Worm (Caenorhabditis elegans) whole organism, mixed stage, embryonic: ENCODE results near the gene srz-31.

Experiments
- M03D4.4 ChIP-seq: sonication (generic microtip); optimal IDR thresholded peaks from 2 replicates; lab custom pipeline; 2017; ENCODE audit warnings: mild to moderate bottlenecking, missing genetic modification characterization, missing compliant biosample characterization
- bed-3 ChIP-seq: fragments of 200-800 bp; sonication (Bioruptor generic); optimal IDR thresholded peaks from 3 replicates; lab custom pipeline; 2018; ENCODE audit warnings: mild to moderate bottlenecking, missing genetic modification characterization, moderate library complexity, missing compliant biosample characterization
- ceh-39 ChIP-seq: fragments of 150-350 bp; optimal IDR thresholded peaks from 2 replicates; lab custom pipeline; 2014; ENCODE audit warnings: missing biosample characterization, missing genetic modification characterization
- ceh-83 ChIP-seq: fragments of 200-800 bp; sonication (Bioruptor generic); optimal IDR thresholded peaks from 2 replicates; lab custom pipeline; 2018; ENCODE audit warnings: mild to moderate bottlenecking, missing genetic modification characterization, missing compliant biosample characterization
- ces-1 ChIP-seq: fragments of 150-350 bp; optimal IDR thresholded peaks from 2 replicates; lab custom pipeline; 2014; ENCODE audit warnings: missing biosample characterization, missing genetic modification reagents, missing genetic modification characterization
- cnd-1 ChIP-seq: fragments of 200-800 bp; sonication (Bioruptor generic); optimal IDR thresholded peaks from 2 replicates; lab custom pipeline; 2018; ENCODE audit warnings: mild to moderate bottlenecking, missing genetic modification characterization, missing compliant biosample characterization
- hlh-1 ChIP-seq: fragments of 150-350 bp; optimal IDR thresholded peaks from 2 replicates; lab custom pipeline; 2014; ENCODE audit warnings: missing biosample characterization, missing genetic modification reagents, missing genetic modification characterization
- lin-13 ChIP-seq: fragments of 150-350 bp; optimal IDR thresholded peaks from 2 replicates; lab custom pipeline; 2014; ENCODE audit warnings: missing biosample characterization, missing genetic modification characterization
- lin-32 ChIP-seq: fragments of 200-800 bp; sonication (Bioruptor generic); optimal IDR thresholded peaks from 2 replicates; lab custom pipeline; 2018; ENCODE audit warnings: mild to moderate bottlenecking, missing genetic modification characterization, missing compliant biosample characterization
- lsy-2 ChIP-seq: fragments of 150-350 bp; optimal IDR thresholded peaks from 2 replicates; lab custom pipeline; 2014; ENCODE audit warnings: missing biosample characterization, missing genetic modification characterization
- mep-1 ChIP-seq: fragments of 150-350 bp; optimal IDR thresholded peaks from 2 replicates; lab custom pipeline; 2017; ENCODE audit warnings: missing biosample characterization, missing genetic modification reagents, missing genetic modification characterization, inconsistent platforms
- mls-2 ChIP-seq: sonication (generic microtip); optimal IDR thresholded peaks from 2 replicates; lab custom pipeline; 2016; ENCODE audit warnings: mild to moderate bottlenecking, missing genetic modification characterization, moderate library complexity, missing compliant biosample characterization
- nhr-12 ChIP-seq: fragments of 150-350 bp; optimal IDR thresholded peaks from 2 replicates; lab custom pipeline; 2014; ENCODE audit warnings: missing biosample characterization, missing genetic modification characterization
- nhr-2 ChIP-seq: fragments of 150-350 bp; optimal IDR thresholded peaks from 2 replicates; lab custom pipeline; 2014; ENCODE audit warnings: missing biosample characterization, missing genetic modification characterization
- nhr-237 ChIP-seq: fragments of 150-350 bp; optimal IDR thresholded peaks from 2 replicates; lab custom pipeline; 2014; ENCODE audit warnings: missing biosample characterization, missing genetic modification characterization
- nhr-28 ChIP-seq: fragments of 150-350 bp; optimal IDR thresholded peaks from 2 replicates; lab custom pipeline; 2014; ENCODE audit warnings: missing biosample characterization, missing genetic modification characterization
- nhr-76 ChIP-seq: sonication (generic microtip); optimal IDR thresholded peaks from 2 replicates; lab custom pipeline; 2017; ENCODE audit warnings: missing biosample characterization, missing genetic modification characterization
- pha-4 ChIP-seq: fragments of 150-350 bp; optimal IDR thresholded peaks from 2 replicates; lab custom pipeline; 2018; ENCODE audit warnings: missing biosample characterization, missing genetic modification reagents, missing genetic modification characterization
- sem-2 ChIP-seq: fragments of 200-800 bp; sonication (Bioruptor generic); optimal IDR thresholded peaks from 2 replicates; lab custom pipeline; 2018; ENCODE audit warnings: mild to moderate bottlenecking, missing genetic modification characterization, missing compliant biosample characterization
- snpc-4 ChIP-seq: fragments of 150-350 bp; optimal IDR thresholded peaks from 2 replicates; lab custom pipeline; 2014; ENCODE audit warnings: missing biosample characterization, missing genetic modification characterization
- sptf-1 ChIP-seq: sonication (generic microtip); optimal IDR thresholded peaks from 2 replicates; lab custom pipeline; 2017; ENCODE audit warnings: mild to moderate bottlenecking, missing genetic modification characterization, moderate library complexity, missing compliant biosample characterization
- unc-39 ChIP-seq: fragments of 150-350 bp; optimal IDR thresholded peaks from 2 replicates; lab custom pipeline; 2014; ENCODE audit warnings: missing biosample characterization, missing genetic modification characterization
- unc-62 ChIP-seq: fragments of 150-350 bp; optimal IDR thresholded peaks from 2 replicates; lab custom pipeline; 2014; ENCODE audit warnings: missing biosample characterization, missing genetic modification reagents, missing genetic modification characterization
- zip-8 ChIP-seq: fragments of 150-350 bp; optimal IDR thresholded peaks from 2 replicates; lab custom pipeline; 2014; ENCODE audit warnings: missing biosample characterization, missing genetic modification characterization

The srz-31 gene

DNA sequence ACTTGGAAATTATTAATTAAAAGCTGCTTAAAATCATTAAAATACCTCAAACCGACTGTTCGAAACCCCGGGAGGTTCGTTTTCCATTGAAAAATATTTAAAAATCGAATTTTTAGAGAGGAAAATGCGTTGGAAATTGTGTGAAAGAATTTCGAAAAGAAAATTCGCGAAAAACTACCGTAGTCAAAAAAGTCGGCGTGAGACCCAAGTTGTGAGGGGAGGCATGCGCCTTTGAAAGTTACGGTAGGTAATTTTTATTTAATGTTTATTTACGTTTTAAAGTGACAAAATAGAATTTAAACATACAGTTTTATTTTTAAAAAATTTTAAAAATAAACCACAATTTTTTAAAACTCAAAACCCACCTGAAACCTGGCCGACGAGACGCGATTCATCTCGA is 21.6 kb upstream of the srz-31 start:
- TF ChIP-seq sptf-1 (tag; lab: Kevin White, UChicago), result no peak
- no peak for TF ChIP-seq nhr-2 (tag; lab: Kevin White, UChicago)
- TF ChIP-seq lsy-2 (tag; lab: Kevin White, UChicago), result no peak
- no peak for TF ChIP-seq ceh-39 (tag; lab: Kevin White, UChicago)
- TF ChIP-seq bed-3, result no peak
- no peak for TF ChIP-seq hlh-1
- no peak for TF ChIP-seq unc-39 (tag; lab: Kevin White, UChicago)

DNA sequence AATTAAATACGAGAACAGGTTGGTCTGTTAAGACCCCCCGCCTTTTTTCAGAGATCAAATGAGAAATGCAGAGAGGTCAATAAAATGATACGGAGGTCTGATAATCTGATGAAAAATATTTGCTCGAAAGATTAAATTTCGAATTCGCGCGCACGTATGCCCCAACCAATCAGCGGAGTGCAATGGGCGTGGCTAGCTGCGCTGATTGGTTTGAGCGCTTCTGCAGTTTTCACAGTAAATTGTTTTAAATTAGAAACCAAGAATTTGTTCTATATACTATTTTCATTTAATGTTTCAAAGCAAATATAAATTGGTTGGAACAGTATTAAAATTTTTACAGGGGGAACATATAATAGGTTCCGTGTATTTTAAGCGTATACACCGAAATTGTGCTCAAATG is 17.8 kb upstream of the srz-31 start:
- no peak for TF ChIP-seq lin-32 (GFP tag; lab: Kevin White, UChicago)
- peak; percentile 47 for TF ChIP-seq pha-4 (tag; lab: Kevin White, UChicago)
- TF ChIP-seq, all 35 proteins: peak for 1

DNA sequence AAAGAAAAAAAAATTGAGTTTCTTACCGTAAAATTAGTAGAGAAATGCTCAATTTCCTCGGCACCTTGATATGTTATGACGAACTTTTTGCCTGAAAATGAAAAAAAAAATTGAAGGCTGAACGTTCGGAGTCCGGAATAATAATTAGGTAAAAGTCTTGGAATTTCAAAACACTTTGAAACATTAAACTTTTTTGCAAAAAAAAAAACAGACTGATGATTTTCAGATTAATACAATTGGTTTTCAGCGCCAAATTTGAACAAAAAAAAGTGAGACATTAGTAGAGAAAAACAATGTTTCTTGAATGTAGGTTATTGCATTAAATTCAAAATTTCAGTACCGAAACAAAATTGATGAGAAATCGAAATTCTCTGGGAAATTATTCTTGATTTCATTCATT is 13.2 kb upstream of the srz-31 start, which contains the start of gene nkcc-1:
Gene nkcc-1 (minus strand): TSS at position 101 of the 400 bp plus-strand sequence.
- TF ChIP-seq unc-39 (tag; lab: Kevin White, UChicago), result no peak

DNA sequence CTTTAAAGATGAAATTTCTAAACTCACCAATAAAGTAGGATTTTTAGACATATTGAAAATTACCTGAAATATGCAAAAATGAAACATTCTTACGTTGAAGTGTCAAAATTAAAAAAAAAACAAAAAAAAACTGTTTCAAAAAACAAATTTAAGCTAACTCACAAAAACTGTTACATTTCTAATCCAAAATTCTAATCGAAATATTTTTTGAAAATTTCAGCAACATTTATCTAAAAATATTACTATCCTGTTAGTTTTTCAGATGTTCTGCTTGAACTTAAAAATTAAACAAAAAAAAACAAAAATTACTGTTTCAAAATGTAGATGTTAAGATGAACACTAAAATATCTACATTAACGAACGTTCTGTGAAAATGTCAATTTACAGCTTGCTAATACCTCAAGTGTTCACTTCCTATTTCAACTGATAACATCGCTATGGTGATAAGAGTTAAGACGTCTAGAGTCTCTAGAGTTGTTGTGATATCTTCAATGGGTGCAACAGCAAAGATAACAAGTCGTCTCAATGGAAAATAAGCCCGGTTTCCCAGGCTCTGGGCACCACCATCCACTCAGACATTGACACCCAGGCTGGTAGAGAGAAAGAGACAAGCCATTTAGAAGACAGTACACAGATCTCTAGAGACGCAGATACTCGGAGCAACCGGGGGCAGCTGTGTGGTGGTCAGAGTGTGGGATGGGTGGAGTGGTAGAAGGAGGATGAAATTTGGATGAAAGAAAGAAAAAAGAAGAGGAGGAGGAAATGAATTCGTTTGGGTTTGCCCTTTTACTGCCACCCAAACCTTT is 9.2 kb upstream of the srz-31 start, which contains the start of gene H12I19.115:
Gene H12I19.115 (minus strand): TSS at position 51 of the 806 bp plus-strand sequence.
- peak; percentile 16 for TF ChIP-seq ceh-83 (GFP tag; lab: Kevin White, UChicago)
- TF ChIP-seq lin-32 (GFP tag; lab: Kevin White, UChicago), result peak; percentile 28
- peak; percentile 13 for TF ChIP-seq unc-62
- peak; percentile 94 for TF ChIP-seq hlh-1
- no peak for TF ChIP-seq M03D4.4 (tag; lab: Kevin White, UChicago)
- TF ChIP-seq ces-1 (GFP tag; lab: Kevin White, UChicago), result peak; percentile 57
- TF ChIP-seq ceh-39 (tag; lab: Kevin White, UChicago), result no peak

DNA sequence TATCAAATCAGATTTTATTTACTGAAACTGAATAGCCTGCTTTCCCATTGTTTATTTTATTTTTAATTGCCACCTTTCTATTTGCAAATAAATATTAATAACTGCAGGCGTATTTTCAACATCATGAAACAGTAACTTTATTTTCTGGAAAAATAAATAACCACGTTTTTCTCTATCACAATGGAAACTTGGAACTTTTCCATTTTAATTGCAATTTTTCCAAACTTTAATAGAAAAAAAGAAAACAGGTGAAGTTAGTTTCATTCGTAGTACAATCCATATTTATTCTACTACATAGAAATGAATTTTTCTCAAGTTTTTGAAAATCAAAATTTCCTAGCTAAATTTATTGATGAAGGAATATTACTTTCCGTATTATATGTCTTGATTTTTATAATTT is 8.1 kb upstream of the srz-31 start, which contains the start of gene srz-42:
Gene srz-42 (plus strand): TSS at position 301 of the 400 bp plus-strand sequence.
- TF ChIP-seq nhr-76 (tag; lab: Kevin White, UChicago) (no peak), zip-8 (tag; lab: Kevin White, UChicago) (no peak), nhr-28 (no peak), lin-13 (tag; lab: Kevin White, UChicago) (no peak)

DNA sequence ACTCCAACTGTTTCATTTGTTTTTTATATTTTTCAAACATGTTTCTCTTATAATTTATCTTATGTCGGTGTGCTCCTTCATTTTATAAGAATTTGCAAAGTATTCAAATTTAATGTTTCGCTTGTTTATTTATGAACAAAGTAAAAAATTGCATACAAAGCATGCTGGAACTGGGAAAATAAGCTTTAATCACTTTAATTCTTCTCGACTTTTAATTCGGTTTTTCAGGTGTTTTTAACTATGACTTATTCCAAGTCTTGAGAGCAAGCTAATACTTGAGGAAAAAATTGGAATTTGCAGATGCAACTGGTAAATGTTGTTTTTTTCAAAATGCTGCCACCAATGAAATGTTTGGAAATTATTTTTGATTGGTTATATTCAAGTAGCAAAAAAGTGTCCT is 5.4 kb upstream of the srz-31 start, which contains the start of gene srz-59:
Gene srz-59 (plus strand): TSS at position 301 of the 400 bp plus-strand sequence.
- TF ChIP-seq mep-1 (tag; lab: Kevin White, UChicago), result no peak

DNA sequence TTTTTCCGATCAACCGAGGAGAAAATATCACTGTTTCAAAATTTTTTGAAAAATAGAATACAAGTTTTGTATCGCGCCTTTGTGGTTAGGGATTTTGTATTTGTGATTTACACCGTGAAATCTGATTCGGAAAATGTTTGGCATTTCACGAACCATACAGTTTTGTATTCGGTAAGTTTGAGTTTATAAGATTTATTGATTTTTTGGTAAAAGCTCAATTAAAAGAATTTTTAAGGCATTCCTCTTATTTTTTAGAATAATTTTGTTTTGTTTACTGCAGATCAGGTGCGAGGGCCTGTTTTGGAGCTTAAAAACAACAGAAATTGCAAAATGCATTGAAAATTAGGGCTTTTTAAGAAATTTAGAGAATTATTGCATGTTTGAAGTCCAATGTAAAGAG is 3.8 kb upstream of the srz-31 start:
- TF ChIP-seq unc-62, result no peak
- TF ChIP-seq snpc-4, result no peak
- TF ChIP-seq nhr-12 (tag; lab: Kevin White, UChicago), result no peak
- TF ChIP-seq lsy-2 (tag; lab: Kevin White, UChicago), result no peak
- TF ChIP-seq cnd-1, result no peak
- TF ChIP-seq nhr-237, result no peak
- no peak for TF ChIP-seq mls-2 (tag; lab: Kevin White, UChicago)

DNA sequence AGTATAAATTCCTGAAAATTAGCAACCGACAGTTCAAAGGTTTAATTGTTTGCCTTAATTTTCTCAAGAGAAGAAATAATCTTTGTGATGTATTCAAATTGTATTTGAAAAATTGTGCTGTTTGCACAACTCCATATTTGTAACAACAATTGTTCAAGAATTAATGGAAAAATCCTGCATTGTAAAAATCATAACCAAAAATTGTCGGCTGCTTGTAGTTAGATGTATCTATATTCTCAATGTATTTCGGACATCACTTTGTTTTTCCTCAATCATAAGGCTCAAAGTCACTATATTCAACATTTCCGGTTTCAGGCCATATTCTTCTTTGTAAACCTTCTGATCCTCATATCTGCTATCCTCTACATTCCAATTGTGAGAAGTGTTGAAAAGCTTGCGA is 5.9 kb downstream of the srz-31 start:
- TF ChIP-seq nhr-2 (tag; lab: Kevin White, UChicago) (no peak), unc-39 (tag; lab: Kevin White, UChicago) (no peak)

DNA sequence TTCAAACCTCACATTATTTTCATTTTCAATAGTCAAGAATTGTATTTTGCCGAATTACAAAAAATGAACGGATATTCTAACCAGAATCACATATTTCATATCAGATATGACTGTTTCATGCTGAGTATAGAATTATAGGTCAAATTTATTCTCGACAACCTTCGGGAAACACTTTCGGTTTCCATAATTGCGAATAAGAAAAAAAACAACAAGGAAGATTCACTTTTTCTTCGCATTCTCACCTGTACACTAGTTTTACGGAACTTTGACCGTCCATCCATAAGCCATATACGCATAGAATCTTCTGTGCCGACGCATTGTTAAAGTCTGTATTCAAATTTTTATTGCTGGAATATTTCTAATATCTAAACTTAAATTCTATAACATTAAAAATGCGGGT is 8.4 kb downstream of the srz-31 start, which contains the start of gene oac-37:
Gene oac-37 (plus strand): TSS at position 301 of the 400 bp plus-strand sequence.
- TF ChIP-seq nhr-12 (tag; lab: Kevin White, UChicago), result no peak
- TF ChIP-seq ces-1 (GFP tag; lab: Kevin White, UChicago), result no peak
- no peak for TF ChIP-seq sem-2
- no peak for TF ChIP-seq ceh-83 (GFP tag; lab: Kevin White, UChicago)
- no peak for TF ChIP-seq lin-13 (tag; lab: Kevin White, UChicago)
- TF ChIP-seq ceh-39 (tag; lab: Kevin White, UChicago), result no peak
- no peak for TF ChIP-seq lsy-2 (tag; lab: Kevin White, UChicago)
- no peak for TF ChIP-seq cnd-1
